Fruit fly (Drosophila melanogaster): ENCODE measurements around the gene Sems.
A peak's percentile ranks its signal among the peaks of the same experiment; 100 is the strongest.

The Sems gene

DNA sequence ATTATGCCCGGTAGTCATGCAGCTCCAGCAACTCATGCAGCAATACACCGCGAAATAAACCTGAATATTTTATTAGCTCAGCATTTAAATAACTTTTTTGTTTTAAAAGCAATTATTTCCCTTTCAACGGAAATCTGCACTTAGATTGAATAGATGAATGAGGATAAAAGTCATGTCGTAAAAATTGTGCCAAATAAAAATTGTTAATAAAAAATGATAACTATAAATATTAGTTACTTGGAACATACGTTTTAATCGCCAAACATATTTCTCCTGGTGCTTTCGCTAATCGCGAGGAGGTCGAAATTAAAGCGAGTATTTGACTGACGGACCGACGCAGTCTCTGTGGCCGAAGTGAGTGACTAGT, 4.4 kb downstream of the Sems start:
- TF ChIP-seq Snoo (tag; optimal IDR thresholded peaks at IDR 0.05): peak; percentile 21
- peak; percentile 73 for TF ChIP-seq CG17806 (tag; optimal IDR thresholded peaks at IDR 0.05)
- peak; percentile 71 for TF ChIP-seq CG9948 (tag; optimal IDR thresholded peaks at IDR 0.05)
- no peak for TF ChIP-seq Ets98B (GFP tag; IDR thresholded peaks at IDR 0.05)
- peak; percentile 62 for TF ChIP-seq CG8301 (tag; optimal IDR thresholded peaks at IDR 0.05)
- peak; percentile 83 for TF ChIP-seq CG8159 (tag; optimal IDR thresholded peaks at IDR 0.05)
- TF ChIP-seq CG32121 (GFP tag; IDR thresholded peaks at IDR 0.05): peak; percentile 16; the same call in 1 of the 2 replicates
- TF ChIP-seq CG34367 (tag; optimal IDR thresholded peaks at IDR 0.05): peak; percentile 77
- TF ChIP-seq gl (tag; optimal IDR thresholded peaks at IDR 0.05): peak; percentile 40
- TF ChIP-seq Pif1A (GFP tag; optimal IDR thresholded peaks at IDR 0.05): peak; percentile 58
- TF ChIP-seq CG15710 (tag; optimal IDR thresholded peaks at IDR 0.05): peak; percentile 77
- peak; percentile 27 for TF ChIP-seq Pif1B (GFP tag; optimal IDR thresholded peaks at IDR 0.05)
- TF ChIP-seq CG12605 (GFP tag; IDR thresholded peaks at IDR 0.05): no peak
- TF ChIP-seq D1 (tag; optimal IDR thresholded peaks at IDR 0.05): peak; percentile 13
- peak; percentile 72 for TF ChIP-seq CG14655 (GFP tag; optimal IDR thresholded peaks at IDR 0.05)
- TF ChIP-seq CG4496 (GFP tag; IDR thresholded peaks at IDR 0.05): no peak

DNA sequence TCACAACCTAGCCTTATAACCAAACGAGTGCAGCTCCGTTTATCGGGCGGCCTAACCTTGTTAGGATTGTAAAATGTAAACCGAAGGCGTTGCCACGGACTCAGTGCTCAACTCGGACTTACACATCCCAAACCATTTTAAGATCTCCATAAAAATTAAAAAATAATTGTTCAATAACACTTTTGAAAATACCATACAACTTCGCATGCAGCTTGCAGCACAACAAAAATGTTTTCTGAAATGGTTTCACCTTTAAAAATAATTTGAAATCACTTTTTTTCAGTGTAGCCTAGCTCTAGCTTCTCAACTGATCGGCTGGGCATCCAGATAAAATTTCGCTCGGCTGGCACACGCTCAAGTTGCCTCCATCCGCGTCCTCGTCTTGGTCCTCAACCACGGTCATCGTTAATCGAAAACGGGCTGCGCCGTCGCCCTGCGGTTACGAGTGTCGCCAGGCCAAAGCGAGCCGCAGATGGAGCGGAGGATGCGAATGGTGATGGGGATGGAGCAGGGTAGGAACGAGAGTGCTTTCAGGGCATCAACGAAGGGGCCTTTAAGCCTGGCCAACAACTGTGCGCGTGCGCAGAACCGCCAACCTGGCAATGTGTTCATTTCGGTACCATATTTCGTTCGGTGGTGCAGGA, 5.0 kb downstream of the Sems start:
- peak; percentile 77 for TF ChIP-seq D1 (tag; optimal IDR thresholded peaks at IDR 0.05)
- TF ChIP-seq CG4496 (GFP tag; IDR thresholded peaks at IDR 0.05): peak; percentile 91
- TF ChIP-seq CG15710 (tag; optimal IDR thresholded peaks at IDR 0.05): peak; percentile 87
- peak; percentile 88 for TF ChIP-seq Pif1A (GFP tag; optimal IDR thresholded peaks at IDR 0.05)
- TF ChIP-seq CG13204 (GFP tag; optimal IDR thresholded peaks at IDR 0.05): peak; percentile 85
- peak; percentile 92 for TF ChIP-seq CG9948 (tag; optimal IDR thresholded peaks at IDR 0.05)
- TF ChIP-seq CG17806 (tag; optimal IDR thresholded peaks at IDR 0.05): peak; percentile 88
- peak; percentile 78 for TF ChIP-seq CG12605 (GFP tag; IDR thresholded peaks at IDR 0.05)
- peak; percentile 63 for TF ChIP-seq EcR (GFP tag; optimal IDR thresholded peaks at IDR 0.05)
- TF ChIP-seq rn (GFP tag; IDR thresholded peaks at IDR 0.05): 0 out of 2 replicates have a peak, but pooled peaks have one; percentile 41
- TF ChIP-seq CG14655 (GFP tag; optimal IDR thresholded peaks at IDR 0.05): peak; percentile 88
- TF ChIP-seq CG32121 (GFP tag; IDR thresholded peaks at IDR 0.05): peak; percentile 60; the same call in 1 of the 2 replicates
- TF ChIP-seq CG8159 (tag; optimal IDR thresholded peaks at IDR 0.05): peak; percentile 89
- TF ChIP-seq CG10348 (GFP tag; IDR thresholded peaks at IDR 0.05): no peak
- peak; percentile 82 for TF ChIP-seq fd96Ca (GFP tag; IDR thresholded peaks at IDR 0.05)
- TF ChIP-seq CG8301 (tag; optimal IDR thresholded peaks at IDR 0.05): peak; percentile 86
- TF ChIP-seq Snoo (tag; optimal IDR thresholded peaks at IDR 0.05): peak; percentile 48
- TF ChIP-seq Pif1B (GFP tag; optimal IDR thresholded peaks at IDR 0.05): peak; percentile 83
- TF ChIP-seq CG34367 (tag; optimal IDR thresholded peaks at IDR 0.05): peak; percentile 89
- TF ChIP-seq Ets98B (GFP tag; IDR thresholded peaks at IDR 0.05): peak; percentile 74
- TF ChIP-seq gl (tag; optimal IDR thresholded peaks at IDR 0.05): peak; percentile 76

DNA sequence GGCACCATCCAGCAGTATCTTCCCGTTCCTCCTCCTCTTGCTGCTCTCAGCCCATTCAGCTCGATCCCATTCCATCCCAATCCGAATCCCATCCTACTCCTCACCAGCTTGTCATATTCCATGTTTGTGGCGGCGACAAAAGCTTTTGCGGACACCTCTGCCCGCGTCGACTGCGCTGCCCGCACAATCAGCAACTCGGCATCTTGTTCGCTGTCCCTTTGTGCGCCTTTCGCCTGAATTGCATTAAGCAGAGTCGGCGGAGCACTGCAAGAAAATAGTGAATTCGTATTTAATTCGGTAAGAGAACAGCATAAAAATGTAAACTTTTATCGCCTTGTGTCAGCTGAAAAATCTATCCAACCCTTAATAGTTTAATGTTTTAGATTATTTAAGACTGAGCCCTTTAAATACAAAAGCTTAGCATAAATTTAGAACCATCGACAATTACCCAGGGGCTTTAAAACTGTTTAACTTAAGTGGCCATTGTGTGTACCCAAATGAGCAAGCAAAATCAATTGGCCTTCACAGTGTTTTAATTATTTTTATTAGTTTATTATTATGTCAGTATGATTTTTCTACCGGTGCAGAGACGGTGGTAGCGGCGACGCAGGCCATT, 5.9 kb downstream of the Sems start:
- TF ChIP-seq Snoo (tag; optimal IDR thresholded peaks at IDR 0.05): peak; percentile 89
- peak; percentile 45; the same call in 2 of the 3 replicates for TF ChIP-seq CG4496 (GFP tag; IDR thresholded peaks at IDR 0.05)
- TF ChIP-seq rn (GFP tag; IDR thresholded peaks at IDR 0.05): peak; percentile 67
- TF ChIP-seq CG8301 (tag; optimal IDR thresholded peaks at IDR 0.05): peak; percentile 92
- peak; percentile 93 for TF ChIP-seq D1 (tag; optimal IDR thresholded peaks at IDR 0.05)
- TF ChIP-seq gl (tag; optimal IDR thresholded peaks at IDR 0.05): peak; percentile 77
- peak; percentile 94 for TF ChIP-seq CG34367 (tag; optimal IDR thresholded peaks at IDR 0.05)
- TF ChIP-seq CG32121 (GFP tag; IDR thresholded peaks at IDR 0.05): peak; percentile 40; the same call in 1 of the 2 replicates
- no peak for TF ChIP-seq CG10348 (GFP tag; IDR thresholded peaks at IDR 0.05)
- peak; percentile 94 for TF ChIP-seq Pif1A (GFP tag; optimal IDR thresholded peaks at IDR 0.05)
- no peak for TF ChIP-seq EcR (GFP tag; optimal IDR thresholded peaks at IDR 0.05)
- TF ChIP-seq CG14655 (GFP tag; optimal IDR thresholded peaks at IDR 0.05): peak; percentile 97
- TF ChIP-seq CG15710 (tag; optimal IDR thresholded peaks at IDR 0.05): peak; percentile 97
- peak; percentile 13; the same call in 1 of the 2 replicates for TF ChIP-seq Ets98B (GFP tag; IDR thresholded peaks at IDR 0.05)
- TF ChIP-seq fd96Ca (GFP tag; IDR thresholded peaks at IDR 0.05): peak; percentile 82
- no peak; the same call in 1 of the 2 replicates for TF ChIP-seq CG12605 (GFP tag; IDR thresholded peaks at IDR 0.05)
- peak; percentile 94 for TF ChIP-seq CG17806 (tag; optimal IDR thresholded peaks at IDR 0.05)
- peak; percentile 94 for TF ChIP-seq Pif1B (GFP tag; optimal IDR thresholded peaks at IDR 0.05)
- TF ChIP-seq CG9948 (tag; optimal IDR thresholded peaks at IDR 0.05): peak; percentile 98
- TF ChIP-seq CG8159 (tag; optimal IDR thresholded peaks at IDR 0.05): peak; percentile 98
- peak; percentile 60 for TF ChIP-seq CG13204 (GFP tag; optimal IDR thresholded peaks at IDR 0.05)

DNA sequence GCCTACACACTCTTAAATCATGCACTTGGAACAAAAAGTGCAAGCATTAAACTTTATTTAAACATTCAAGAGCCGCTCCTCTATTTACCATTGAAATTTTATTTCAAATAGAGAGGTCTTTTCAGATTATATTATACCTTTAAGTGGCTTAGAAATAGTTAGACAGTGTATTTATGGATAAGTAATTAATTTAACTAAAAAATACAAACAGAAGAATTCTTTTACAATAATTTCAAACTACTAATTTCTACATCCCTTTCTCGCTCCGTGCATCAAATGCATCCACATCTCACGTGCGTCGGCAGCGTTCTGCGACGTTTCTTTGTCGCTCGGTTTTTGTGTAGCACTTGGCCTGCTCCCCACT, 6.4 kb downstream of the Sems start:
- TF ChIP-seq CG8159 (tag; optimal IDR thresholded peaks at IDR 0.05) (peak; percentile 99), fd96Ca (GFP tag; IDR thresholded peaks at IDR 0.05) (no peak), CG13204 (GFP tag; optimal IDR thresholded peaks at IDR 0.05) (peak; percentile 81), Ets98B (GFP tag; IDR thresholded peaks at IDR 0.05) (peak; percentile 63), Pif1A (GFP tag; optimal IDR thresholded peaks at IDR 0.05) (peak; percentile 93), CG4496 (GFP tag; IDR thresholded peaks at IDR 0.05) (peak; percentile 90), gl (tag; optimal IDR thresholded peaks at IDR 0.05) (peak; percentile 91), CG14655 (GFP tag; optimal IDR thresholded peaks at IDR 0.05) (peak; percentile 95), CG9948 (tag; optimal IDR thresholded peaks at IDR 0.05) (peak; percentile 99), CG10348 (GFP tag; IDR thresholded peaks at IDR 0.05) (peak; percentile 37; the same call in 1 of the 2 replicates), CG32121 (GFP tag; IDR thresholded peaks at IDR 0.05) (peak; percentile 80), Pif1B (GFP tag; optimal IDR thresholded peaks at IDR 0.05) (peak; percentile 92), CG15710 (tag; optimal IDR thresholded peaks at IDR 0.05) (peak; percentile 99), CG17806 (tag; optimal IDR thresholded peaks at IDR 0.05) (peak; percentile 98), CG12605 (GFP tag; IDR thresholded peaks at IDR 0.05) (peak; percentile 85), Snoo (tag; optimal IDR thresholded peaks at IDR 0.05) (peak; percentile 94), CG8301 (tag; optimal IDR thresholded peaks at IDR 0.05) (peak; percentile 94), D1 (tag; optimal IDR thresholded peaks at IDR 0.05) (peak; percentile 94), EcR (GFP tag; optimal IDR thresholded peaks at IDR 0.05) (no peak), rn (GFP tag; IDR thresholded peaks at IDR 0.05) (peak; percentile 83), CG34367 (tag; optimal IDR thresholded peaks at IDR 0.05) (peak; percentile 97)
